Fruit fly (Drosophila melanogaster) Kc167 (cell line): ENCODE measurements around the gene Art1.

Experiments
- Myc ChIP-seq: fragments of >200 bp; optimal IDR thresholded peaks from 2 replicates; lab custom pipeline; 2017; ENCODE audit warnings: missing external identifiers
- h ChIP-seq: fragments of >200 bp; optimal IDR thresholded peaks from 3 replicates; lab custom pipeline; 2018; ENCODE audit warnings: missing external identifiers
- psq ChIP-seq: fragments of >200 bp; optimal IDR thresholded peaks from 2 replicates; lab custom pipeline; 2017; ENCODE audit warnings: missing external identifiers
- ttk ChIP-seq: sonication (Bioruptor generic); optimal IDR thresholded peaks from 2 replicates; lab custom pipeline; 2017; ENCODE audit warnings: missing external identifiers

dm6 chr3R:10784058-10784499 lies 3.9 kb downstream of the Art1 start, which contains the start of the genes mRpL37 and Rbp1:
- TF ChIP-seq h (no peak), ttk (lab: Kevin White, UChicago) (no peak), psq (lab: Kevin White, UChicago) (no peak), Myc (lab: Kevin White, UChicago) (no peak)
